Worm (Caenorhabditis elegans): ENCODE measurements around the gene H40L08.7.

DNA sequence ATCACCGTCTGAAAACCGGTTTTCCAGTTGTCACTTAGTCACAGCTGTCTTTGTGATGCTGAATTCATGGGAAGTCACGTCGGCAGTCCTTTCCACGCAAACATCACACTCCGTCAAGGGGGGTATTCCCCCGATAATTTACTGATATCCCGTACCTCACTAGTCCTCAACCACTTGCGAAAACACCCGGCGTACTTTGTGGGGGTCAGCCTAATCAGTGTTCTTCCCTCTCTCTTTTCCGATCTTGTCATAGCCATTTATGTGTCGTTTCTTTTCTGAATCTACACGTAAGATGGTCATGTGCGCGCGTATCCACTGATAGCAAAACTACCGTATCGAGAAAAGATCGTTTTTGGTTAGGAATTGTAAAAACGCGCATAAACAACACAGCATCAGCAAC lies 1.9 kb upstream of the H40L08.7 start:
- TF ChIP-seq tbx-11 (GFP tag; IDR thresholded peaks at IDR 0.05) (no peak), flt-1 (GFP tag; IDR thresholded peaks at IDR 0.05) (no peak), ets-7 (tag; optimal IDR thresholded peaks at IDR 0.05) (no peak), ceh-36 (tag; optimal IDR thresholded peaks at IDR 0.05) (no peak), aly-1 (tag; optimal IDR thresholded peaks at IDR 0.05) (no peak), tbx-37 (GFP tag; conservative IDR thresholded peaks at IDR 0.05) (no peak), scrt-1 (GFP tag; IDR thresholded peaks at IDR 0.05) (no peak), ama-1 (optimal IDR thresholded peaks at IDR 0.05) (no peak), hmbx-1 (tag; optimal IDR thresholded peaks at IDR 0.05) (no peak)

Data from whole organism, early embryonic.